Fruit fly (Drosophila melanogaster): Measurements from ENCODE around the gene Actn.
A peak's percentile ranks its signal among the peaks of the same experiment; 100 is the strongest.

The Actn gene

DNA sequence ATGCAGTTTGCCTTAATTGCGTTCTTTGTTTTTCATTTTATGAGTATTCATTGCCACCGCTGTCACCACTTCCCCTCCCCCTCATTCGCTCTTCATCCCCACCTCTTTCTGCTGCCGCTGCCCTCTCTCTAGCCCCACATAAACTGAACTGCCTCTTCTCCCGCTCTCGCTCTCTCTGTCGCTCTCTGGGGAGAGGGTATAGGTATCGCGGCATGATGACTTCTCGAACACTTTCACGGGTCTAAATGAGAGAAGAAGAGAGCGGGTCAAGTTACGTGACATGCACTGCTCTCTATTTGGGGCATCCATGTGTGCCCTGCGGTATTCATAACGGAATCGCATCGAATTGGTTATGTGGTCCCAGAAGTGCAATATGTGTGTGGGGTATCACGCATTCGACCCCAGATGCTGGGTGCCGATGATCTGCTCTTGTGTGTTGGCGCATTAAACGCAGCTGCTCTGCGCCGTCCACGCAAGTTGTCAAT is 41.6 kb upstream of the Actn start (continued):
- TF ChIP-seq net (GFP tag; optimal IDR thresholded peaks at IDR 0.05) (peak; percentile 92), CG11902 (GFP tag; optimal IDR thresholded peaks at IDR 0.05) (peak; percentile 91), svp (GFP tag) (peak; percentile 98), CG9139 (GFP tag; optimal IDR thresholded peaks at IDR 0.05) (peak; percentile 89), CG16779 (tag; optimal IDR thresholded peaks at IDR 0.05) (peak; percentile 81), Ets21C (GFP tag; optimal IDR thresholded peaks at IDR 0.05) (peak; percentile 88), CG15336 (GFP tag; IDR thresholded peaks at IDR 0.05) (peak; percentile 96), pdm3 (GFP tag; optimal IDR thresholded peaks at IDR 0.05) (peak; percentile 97), dac (GFP tag; optimal IDR thresholded peaks at IDR 0.05) (peak; percentile 88), topi (GFP tag; optimal IDR thresholded peaks at IDR 0.05) (peak; percentile 93), Hr39 (GFP tag; optimal IDR thresholded peaks at IDR 0.05) (peak; percentile 95), dsx (GFP tag; optimal IDR thresholded peaks at IDR 0.05; ENCODE audit: poor library complexity, severe bottlenecking) (peak; percentile 85)

DNA sequence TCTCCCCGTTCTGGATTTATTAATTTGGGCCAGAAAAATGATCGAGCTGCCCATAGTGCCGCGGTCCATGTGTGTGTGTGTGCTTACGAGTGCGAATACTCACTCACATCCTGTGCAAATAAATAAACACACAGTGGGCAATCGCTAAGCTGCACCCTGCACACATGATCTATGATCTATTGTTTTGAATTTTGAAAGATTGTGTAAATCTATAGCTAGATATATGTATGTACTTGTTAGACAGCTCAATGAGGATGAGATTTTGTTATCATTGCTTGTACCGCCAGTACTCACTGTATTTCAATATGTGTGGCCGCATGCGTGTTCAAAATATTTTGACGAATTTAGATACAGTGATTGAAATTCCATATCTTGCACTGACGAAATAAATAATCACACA is 41.0 kb upstream of the Actn start:
- TF ChIP-seq Blimp-1 (GFP tag; optimal IDR thresholded peaks at IDR 0.05) (peak; percentile 21), CG6276 (GFP tag; optimal IDR thresholded peaks at IDR 0.05) (peak; percentile 85), Sox15 (GFP tag; optimal IDR thresholded peaks at IDR 0.05) (peak; percentile 83), Sox14 (GFP tag; optimal IDR thresholded peaks at IDR 0.05) (peak; percentile 81), Hr39 (GFP tag; optimal IDR thresholded peaks at IDR 0.05) (peak; percentile 93), vri (GFP tag; optimal IDR thresholded peaks at IDR 0.05) (peak; percentile 80), Ets21C (GFP tag; optimal IDR thresholded peaks at IDR 0.05) (peak; percentile 85), CG6163 (GFP tag; IDR thresholded peaks at IDR 0.05) (peak; percentile 94), CG3032 (tag; optimal IDR thresholded peaks at IDR 0.05) (peak; percentile 88), CG10669 (GFP tag; optimal IDR thresholded peaks at IDR 0.05) (peak; percentile 90), cyc (GFP tag; optimal IDR thresholded peaks at IDR 0.05) (peak; percentile 87), CG16779 (tag; optimal IDR thresholded peaks at IDR 0.05) (peak; percentile 78), Met (GFP tag; optimal IDR thresholded peaks at IDR 0.05) (peak; percentile 79), CG8632 (GFP tag; optimal IDR thresholded peaks at IDR 0.05) (peak; percentile 75), CG4318 (GFP tag; optimal IDR thresholded peaks at IDR 0.05) (no peak), CG15336 (GFP tag; IDR thresholded peaks at IDR 0.05) (peak; percentile 92), Hr4 (GFP tag; optimal IDR thresholded peaks at IDR 0.05) (peak; percentile 90), CG34406 (GFP tag; optimal IDR thresholded peaks at IDR 0.05) (peak; percentile 74), achi (GFP tag; optimal IDR thresholded peaks at IDR 0.05) (peak; percentile 82), OdsH (GFP tag; optimal IDR thresholded peaks at IDR 0.05) (peak; percentile 89), Hr38 (GFP tag; optimal IDR thresholded peaks at IDR 0.05) (peak; percentile 67), CG8119 (GFP tag; IDR thresholded peaks at IDR 0.05) (peak; percentile 90), fd59A (GFP tag; optimal IDR thresholded peaks at IDR 0.05) (peak; percentile 83), Eip78C (GFP tag) (peak; percentile 97), CG6854 (GFP tag; optimal IDR thresholded peaks at IDR 0.05) (no peak), eg (GFP tag; IDR thresholded peaks at IDR 0.05) (peak; percentile 95), salr (GFP tag; optimal IDR thresholded peaks at IDR 0.05) (peak; percentile 61 to 83), CG11294 (GFP tag; IDR thresholded peaks at IDR 0.05) (peak; percentile 85), Eip93F (GFP tag; optimal IDR thresholded peaks at IDR 0.05) (no peak), CG9139 (GFP tag; optimal IDR thresholded peaks at IDR 0.05) (peak; percentile 54), CG3919 (GFP tag; optimal IDR thresholded peaks at IDR 0.05) (peak; percentile 86), CG8319 (GFP tag; optimal IDR thresholded peaks at IDR 0.05) (peak; percentile 74), esn (GFP tag; optimal IDR thresholded peaks at IDR 0.05) (peak; percentile 84), CG1621 (tag; optimal IDR thresholded peaks at IDR 0.05) (peak; percentile 86), ss (GFP tag; optimal IDR thresholded peaks at IDR 0.05) (peak; percentile 71 to 88), dac (GFP tag; optimal IDR thresholded peaks at IDR 0.05) (peak; percentile 85), dsx (GFP tag; optimal IDR thresholded peaks at IDR 0.05; ENCODE audit: poor library complexity, severe bottlenecking) (peak; percentile 86), Smox (GFP tag; optimal IDR thresholded peaks at IDR 0.05) (peak; percentile 80), CG31627 (GFP tag; optimal IDR thresholded peaks at IDR 0.05) (peak; percentile 92), topi (GFP tag; optimal IDR thresholded peaks at IDR 0.05) (peak; percentile 88), Sox102F (GFP tag; optimal IDR thresholded peaks at IDR 0.05) (peak; percentile 81), CG7368 (GFP tag; optimal IDR thresholded peaks at IDR 0.05) (peak; percentile 82), Ets96B (tag; optimal IDR thresholded peaks at IDR 0.05) (peak; percentile 89), CG6792 (GFP tag; optimal IDR thresholded peaks at IDR 0.05) (peak; percentile 83), Eip75B (GFP tag; optimal IDR thresholded peaks at IDR 0.05) (peak; percentile 83)
